Fruit fly (Drosophila melanogaster) Kc167 (cell line): Measurements from ENCODE around the gene CG7600.

Experiments used
- Sin3A ChIP-seq: fragments of >200 bp; optimal IDR thresholded peaks from 2 replicates; lab custom pipeline; 2018; ENCODE audit warnings: missing external identifiers
- insv ChIP-seq: fragments of >200 bp; optimal IDR thresholded peaks from 3 replicates; lab custom pipeline; 2018; ENCODE audit warnings: missing external identifiers

- TF ChIP-seq Sin3A (lab: Kevin White, UChicago) (no peak), insv (lab: Kevin White, UChicago) (no peak)
Measured at dm6 chr3L:11210517-11210916, at the start of gene CG7600, which contains the start of gene Ube3a.
